Worm (Caenorhabditis elegans) whole organism, late embryonic: ENCODE measurements around the gene H34I24.2.
A peak's percentile ranks its signal among the peaks of the same experiment; 100 is the strongest.

Experiments used
- C08G9.2 ChIP-seq: sonication (generic microtip); optimal IDR thresholded peaks from 2 replicates; lab custom pipeline; 2016; ENCODE audit warnings: mild to moderate bottlenecking, missing genetic modification characterization, moderate library complexity, missing compliant biosample characterization
- C38D4.7 ChIP-seq: fragments of 200-800 bp; sonication (Bioruptor generic); optimal IDR thresholded peaks from 2 replicates; lab custom pipeline; 2018; ENCODE audit warnings: mild to moderate bottlenecking, missing genetic modification characterization, moderate library complexity, missing compliant biosample characterization
- F13H6.1 ChIP-seq: sonication (generic microtip); optimal IDR thresholded peaks from 2 replicates; lab custom pipeline; 2016; ENCODE audit warnings: missing genetic modification characterization, missing compliant biosample characterization
- K02D7.2 ChIP-seq: sonication (generic microtip); optimal IDR thresholded peaks from 2 replicates; lab custom pipeline; 2017; ENCODE audit warnings: mild to moderate bottlenecking, missing genetic modification characterization, missing compliant biosample characterization
- T23F11.4 ChIP-seq: fragments of 200-800 bp; sonication (Bioruptor generic); optimal IDR thresholded peaks from 2 replicates; lab custom pipeline; 2018; ENCODE audit warnings: mild to moderate bottlenecking, missing genetic modification characterization, missing compliant biosample characterization
- ahr-1 ChIP-seq: sonication (generic microtip); optimal IDR thresholded peaks from 2 replicates; lab custom pipeline; 2016; ENCODE audit warnings: missing genetic modification characterization, missing compliant biosample characterization
- ceh-18 ChIP-seq: sonication (generic microtip); optimal IDR thresholded peaks from 2 replicates; lab custom pipeline; 2016; ENCODE audit warnings: missing genetic modification characterization, missing compliant biosample characterization
- ceh-19 ChIP-seq: fragments of 200-800 bp; sonication (Bioruptor generic); optimal IDR thresholded peaks from 2 replicates; lab custom pipeline; 2018; ENCODE audit warnings: mild to moderate bottlenecking, missing genetic modification characterization, missing compliant biosample characterization
- ceh-31 ChIP-seq: sonication (generic microtip); optimal IDR thresholded peaks from 2 replicates; lab custom pipeline; 2016; ENCODE audit warnings: missing genetic modification characterization, missing compliant biosample characterization
- ceh-9 ChIP-seq: sonication (generic microtip); optimal IDR thresholded peaks from 2 replicates; lab custom pipeline; 2016; ENCODE audit warnings: mild to moderate bottlenecking, missing genetic modification characterization, inconsistent platforms, missing compliant biosample characterization
- che-1 ChIP-seq: sonication (generic microtip); optimal IDR thresholded peaks from 2 replicates; lab custom pipeline; 2016; ENCODE audit warnings: mild to moderate bottlenecking, missing genetic modification characterization, missing compliant biosample characterization
- elt-2 ChIP-seq: sonication (generic microtip); optimal IDR thresholded peaks from 2 replicates; lab custom pipeline; 2016; ENCODE audit warnings: missing genetic modification reagents, missing genetic modification characterization, missing compliant biosample characterization
- ets-4 ChIP-seq: sonication (generic microtip); optimal IDR thresholded peaks from 2 replicates; lab custom pipeline; 2016; ENCODE audit warnings: missing genetic modification characterization, missing compliant biosample characterization
- fax-1 ChIP-seq: sonication (generic microtip); optimal IDR thresholded peaks from 2 replicates; lab custom pipeline; 2016; ENCODE audit warnings: missing genotype, missing genetic modification characterization, missing compliant biosample characterization
- fkh-10 ChIP-seq: fragments of 150-350 bp; optimal IDR thresholded peaks from 2 replicates; lab custom pipeline; 2014; ENCODE audit warnings: missing biosample characterization, missing genetic modification reagents, missing genetic modification characterization
- fkh-6 ChIP-seq: sonication (generic microtip); optimal IDR thresholded peaks from 2 replicates; lab custom pipeline; 2016; ENCODE audit warnings: missing genetic modification characterization, missing compliant biosample characterization
- gmeb-2 ChIP-seq: sonication (generic microtip); optimal IDR thresholded peaks from 2 replicates; lab custom pipeline; 2016; ENCODE audit warnings: missing genetic modification characterization, inconsistent platforms, missing compliant biosample characterization
- hlh-13 ChIP-seq: fragments of 200-800 bp; sonication (Bioruptor generic); optimal IDR thresholded peaks from 2 replicates; lab custom pipeline; 2018; ENCODE audit warnings: mild to moderate bottlenecking, missing genetic modification characterization, missing compliant biosample characterization
- hlh-15 ChIP-seq: sonication (generic microtip); optimal IDR thresholded peaks from 2 replicates; lab custom pipeline; 2016; ENCODE audit warnings: missing genetic modification characterization, missing compliant biosample characterization
- hlh-30 ChIP-seq: sonication (generic microtip); optimal IDR thresholded peaks from 2 replicates; lab custom pipeline; 2017; ENCODE audit warnings: antibody characterized with exemption, missing genetic modification characterization, missing compliant biosample characterization; ENCODE audit not compliant: insufficient read depth
- hlh-6 ChIP-seq: sonication (generic microtip); optimal IDR thresholded peaks from 2 replicates; lab custom pipeline; 2016; ENCODE audit warnings: missing genotype, missing genetic modification characterization, missing compliant biosample characterization
- hlh-8 ChIP-seq: sonication (generic microtip); optimal IDR thresholded peaks from 2 replicates; lab custom pipeline; 2016; ENCODE audit warnings: missing genotype, missing genetic modification characterization, missing compliant biosample characterization
- lin-11 ChIP-seq: fragments of 200-800 bp; sonication (Bioruptor generic); optimal IDR thresholded peaks from 2 replicates; lab custom pipeline; 2018; ENCODE audit warnings: mild to moderate bottlenecking, missing genetic modification characterization, missing compliant biosample characterization
- madf-2 ChIP-seq: sonication (generic microtip); optimal IDR thresholded peaks from 2 replicates; lab custom pipeline; 2017; ENCODE audit warnings: missing genetic modification characterization, missing compliant biosample characterization
- nfya-1 ChIP-seq: sonication (generic microtip); optimal IDR thresholded peaks from 2 replicates; lab custom pipeline; 2017; ENCODE audit warnings: missing genetic modification characterization, mild to moderate bottlenecking, missing compliant biosample characterization, antibody characterized with exemption, moderate library complexity
- nhr-11 ChIP-seq: fragments of 150-350 bp; optimal IDR thresholded peaks from 2 replicates; lab custom pipeline; 2014; ENCODE audit warnings: missing biosample characterization, missing genetic modification characterization
- npax-4 ChIP-seq: sonication (generic microtip); optimal IDR thresholded peaks from 2 replicates; lab custom pipeline; 2016; ENCODE audit warnings: missing genetic modification characterization, missing compliant biosample characterization
- odd-2 ChIP-seq: sonication (generic microtip); optimal IDR thresholded peaks from 2 replicates; lab custom pipeline; 2017; ENCODE audit warnings: antibody characterized with exemption, mild to moderate bottlenecking, missing genetic modification characterization, missing compliant biosample characterization
- pat-9 ChIP-seq: fragments of 200-800 bp; sonication (Bioruptor generic); optimal IDR thresholded peaks from 2 replicates; lab custom pipeline; 2018; ENCODE audit warnings: mild to moderate bottlenecking, missing genetic modification characterization, moderate library complexity, missing compliant biosample characterization
- pax-1 ChIP-seq: fragments of 150-350 bp; optimal IDR thresholded peaks from 2 replicates; lab custom pipeline; 2014; ENCODE audit warnings: missing biosample characterization, missing genetic modification characterization
- pha-2 ChIP-seq: sonication (generic microtip); optimal IDR thresholded peaks from 2 replicates; lab custom pipeline; 2017; ENCODE audit warnings: mild to moderate bottlenecking, missing genetic modification characterization, missing compliant biosample characterization
- pha-4 ChIP-seq: fragments of 150-350 bp; optimal IDR thresholded peaks from 2 replicates; lab custom pipeline; 2018; ENCODE audit warnings: missing biosample characterization, missing genetic modification reagents, missing genetic modification characterization
- pqm-1 ChIP-seq: sonication (generic microtip); optimal IDR thresholded peaks from 2 replicates; lab custom pipeline; 2016; ENCODE audit warnings: missing genetic modification characterization, missing compliant biosample characterization
- pros-1 ChIP-seq: fragments of 150-350 bp; optimal IDR thresholded peaks from 2 replicates; lab custom pipeline; 2014; ENCODE audit warnings: missing biosample characterization, missing genetic modification reagents, missing genetic modification characterization
- ref-2 ChIP-seq: sonication (generic microtip); optimal IDR thresholded peaks from 2 replicates; lab custom pipeline; 2016; ENCODE audit warnings: missing genetic modification characterization, missing compliant biosample characterization
- rnt-1 ChIP-seq: sonication (generic microtip); optimal IDR thresholded peaks from 2 replicates; lab custom pipeline; 2016; ENCODE audit warnings: missing genetic modification characterization, missing compliant biosample characterization
- sox-4 ChIP-seq: sonication (generic microtip); optimal IDR thresholded peaks from 2 replicates; lab custom pipeline; 2017; ENCODE audit warnings: mild to moderate bottlenecking, missing genetic modification characterization, inconsistent platforms, missing compliant biosample characterization
- syd-9 ChIP-seq: sonication (generic microtip); optimal IDR thresholded peaks from 2 replicates; lab custom pipeline; 2016; ENCODE audit warnings: mild to moderate bottlenecking, missing genetic modification characterization, moderate library complexity, missing compliant biosample characterization
- tbx-2 ChIP-seq: sonication (generic microtip); optimal IDR thresholded peaks from 2 replicates; lab custom pipeline; 2016; ENCODE audit warnings: missing genetic modification characterization, missing compliant biosample characterization
- tbx-7 ChIP-seq: sonication (generic microtip); optimal IDR thresholded peaks from 2 replicates; lab custom pipeline; 2016; ENCODE audit warnings: missing genotype, missing genetic modification characterization, missing compliant biosample characterization
- unc-3 ChIP-seq, 2 experiments: fragments of 200-800 bp in 1 of 2; sonication (Bioruptor generic) in 1 of 2; sonication (generic microtip) in 1 of 2; conservative IDR thresholded peaks in 1 of 2; optimal IDR thresholded peaks in 1 of 2; 2 replicates each; pipeline versions ENCODE4 v1.3.6 to Lab custom; 2016 to 2022; ENCODE audit warnings: missing compliant biosample characterization in 2 of 2, missing genetic modification characterization in 2 of 2, missing genetic modification reagents in 1 of 2
- unc-86 ChIP-seq: sonication (generic microtip); optimal IDR thresholded peaks from 2 replicates; lab custom pipeline; 2016; ENCODE audit warnings: missing genetic modification characterization, missing compliant biosample characterization
- zip-5 ChIP-seq: sonication (generic microtip); optimal IDR thresholded peaks from 2 replicates; lab custom pipeline; 2016; ENCODE audit warnings: missing genetic modification characterization, missing compliant biosample characterization
- ztf-16 ChIP-seq: sonication (generic microtip); optimal IDR thresholded peaks from 2 replicates; lab custom pipeline; 2017; ENCODE audit warnings: missing genetic modification characterization, missing compliant biosample characterization

Gene H34I24.2

DNA sequence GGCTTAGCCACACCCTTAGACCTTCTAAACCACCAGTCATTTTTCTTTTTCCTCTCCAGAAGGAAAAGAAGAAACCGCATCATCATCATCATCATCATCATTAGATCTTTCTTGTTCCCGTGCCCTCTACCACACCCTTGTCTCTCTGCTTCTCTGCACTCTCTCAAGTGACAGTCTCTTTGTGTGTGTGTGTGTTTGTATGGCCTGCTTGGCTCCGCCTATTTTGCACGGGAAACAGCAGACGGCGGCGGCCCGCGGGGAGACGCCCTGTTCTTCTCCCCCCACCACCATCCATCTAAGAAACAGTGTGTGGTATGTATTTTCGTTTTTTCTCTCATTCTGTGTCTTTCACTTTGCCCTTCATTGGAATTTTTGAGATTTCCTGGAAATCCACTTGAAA is 30.0 kb downstream of the H34I24.2 start:
- TF ChIP-seq C38D4.7 (GFP tag; lab: Kevin White, UChicago), result no peak
- peak; percentile 29 for TF ChIP-seq hlh-30
- TF ChIP-seq fax-1, result no peak
- TF ChIP-seq odd-2, result no peak
- TF ChIP-seq pros-1 (tag; lab: Kevin White, UChicago), result no peak
- TF ChIP-seq sox-4 (tag; lab: Kevin White, UChicago), result no peak
- TF ChIP-seq tbx-2 (tag; lab: Kevin White, UChicago), result peak; percentile 39
- peak; percentile 69 for TF ChIP-seq ref-2
- no peak for TF ChIP-seq T23F11.4 (GFP tag; lab: Kevin White, UChicago)
- TF ChIP-seq unc-86 (tag; lab: Kevin White, UChicago), result no peak
- TF ChIP-seq ceh-31, result peak; percentile 28
- peak; percentile 60 for TF ChIP-seq rnt-1 (tag; lab: Kevin White, UChicago)
- TF ChIP-seq C08G9.2 (tag; lab: Kevin White, UChicago), result no peak
- TF ChIP-seq ceh-9 (tag; lab: Kevin White, UChicago), result no peak
- peak; percentile 41 for TF ChIP-seq nfya-1
- no peak for TF ChIP-seq pqm-1 (tag; lab: Kevin White, UChicago)
- no peak for TF ChIP-seq pat-9 (tag; lab: Kevin White, UChicago)
- no peak for TF ChIP-seq unc-3 (GFP tag; conservative IDR thresholded peaks at IDR 0.05; lab: Robert Waterston, UW)
- TF ChIP-seq unc-3 (tag; optimal IDR thresholded peaks at IDR 0.05; lab: Kevin White, UChicago), result no peak
- no peak for TF ChIP-seq ceh-18
- TF ChIP-seq lin-11 (tag; lab: Kevin White, UChicago), result no peak
- TF ChIP-seq npax-4, result no peak
- no peak for TF ChIP-seq hlh-15
- TF ChIP-seq hlh-13 (GFP tag; lab: Kevin White, UChicago), result no peak
- no peak for TF ChIP-seq hlh-8 (tag; lab: Kevin White, UChicago)
- no peak for TF ChIP-seq hlh-6 (tag; lab: Kevin White, UChicago)
- peak; percentile 34 for TF ChIP-seq F13H6.1 (tag; lab: Kevin White, UChicago)
- TF ChIP-seq tbx-7, result no peak
- no peak for TF ChIP-seq fkh-6
- TF ChIP-seq ets-4, result no peak
- no peak for TF ChIP-seq ceh-19
- no peak for TF ChIP-seq pax-1 (tag; lab: Kevin White, UChicago)

DNA sequence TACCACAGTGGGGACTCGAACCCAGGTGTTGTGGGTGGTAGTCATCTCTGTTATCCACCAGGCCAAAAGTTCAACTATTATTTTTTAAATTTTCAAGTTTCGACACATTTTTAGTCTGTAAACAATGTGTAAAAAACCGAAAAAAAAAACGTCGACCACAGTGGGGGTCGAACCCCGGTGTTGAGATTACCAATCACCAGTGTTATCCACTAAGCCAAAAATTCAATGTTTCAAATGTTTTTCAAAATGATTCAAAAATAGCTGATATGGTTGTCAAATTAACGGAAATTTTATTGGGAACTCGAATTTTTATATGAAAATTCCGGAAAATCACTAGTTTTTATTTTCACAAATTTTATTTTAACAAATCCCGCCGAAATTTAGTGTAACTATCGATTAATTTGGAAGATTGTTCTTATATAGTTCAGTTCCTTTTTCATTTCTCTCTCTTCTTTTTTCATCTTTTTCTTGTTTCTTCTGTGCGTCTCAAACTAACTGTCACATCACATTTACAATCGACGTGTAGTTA is 31.3 kb downstream of the H34I24.2 start:
- TF ChIP-seq madf-2 (no peak), hlh-6 (tag; lab: Kevin White, UChicago) (no peak), gmeb-2 (no peak), pha-2 (tag; lab: Kevin White, UChicago) (no peak), hlh-8 (tag; lab: Kevin White, UChicago) (no peak), syd-9 (tag; lab: Kevin White, UChicago) (no peak), C08G9.2 (tag; lab: Kevin White, UChicago) (no peak), ahr-1 (tag; lab: Kevin White, UChicago) (no peak), F13H6.1 (tag; lab: Kevin White, UChicago) (no peak), sox-4 (tag; lab: Kevin White, UChicago) (no peak), che-1 (tag; lab: Kevin White, UChicago) (no peak)

DNA sequence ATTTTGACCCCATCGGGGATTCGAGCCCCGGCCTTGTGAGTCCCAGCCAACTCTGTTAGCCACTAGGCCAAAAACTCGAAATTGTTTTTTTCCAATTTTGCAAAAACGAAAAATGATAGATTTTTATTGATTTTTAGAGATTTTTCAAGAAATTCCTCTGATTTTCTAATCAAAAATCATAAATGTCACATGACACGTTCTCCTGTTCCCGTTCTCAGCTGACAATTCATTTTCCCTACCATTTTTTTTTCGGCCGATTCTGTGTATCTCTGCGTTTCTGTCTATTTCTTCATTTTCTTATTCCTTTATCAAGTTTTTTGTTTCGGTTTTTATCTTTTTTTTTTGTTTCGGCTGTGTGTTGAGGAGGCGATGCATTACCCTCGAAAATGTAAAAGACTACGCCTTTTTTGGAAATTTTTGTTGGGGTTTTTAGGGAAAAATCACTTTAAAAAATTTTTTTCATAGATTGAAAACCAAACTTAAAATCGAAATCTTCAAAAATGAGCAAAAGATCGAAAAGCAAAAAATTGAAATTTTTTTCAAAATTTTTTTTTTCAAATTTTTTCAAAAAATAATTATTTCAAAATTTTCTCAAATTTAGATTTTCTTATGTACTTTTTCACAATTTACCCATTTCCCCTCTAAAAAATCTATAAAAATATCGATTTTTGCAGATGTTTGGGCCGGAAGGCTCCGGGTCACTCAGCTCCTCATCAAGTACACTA is 32.5 kb downstream of the H34I24.2 start, which contains the start of gene klf-1:
Gene klf-1, plus strand, starts transcription at position 675 of the 725 bp plus-strand sequence.
- no peak for TF ChIP-seq pha-4 (tag; lab: Kevin White, UChicago)
- no peak for TF ChIP-seq pax-1 (tag; lab: Kevin White, UChicago)
- TF ChIP-seq pqm-1 (tag; lab: Kevin White, UChicago), result no peak
- no peak for TF ChIP-seq hlh-8 (tag; lab: Kevin White, UChicago)
- no peak for TF ChIP-seq ztf-16 (tag; lab: Kevin White, UChicago)
- no peak for TF ChIP-seq fkh-10 (GFP tag; lab: Kevin White, UChicago)
- no peak for TF ChIP-seq elt-2
- no peak for TF ChIP-seq madf-2
- TF ChIP-seq nhr-11 (tag; lab: Kevin White, UChicago), result no peak
- TF ChIP-seq K02D7.2 (tag; lab: Kevin White, UChicago), result no peak
- no peak for TF ChIP-seq hlh-30
- no peak for TF ChIP-seq T23F11.4 (GFP tag; lab: Kevin White, UChicago)
- no peak for TF ChIP-seq C38D4.7 (GFP tag; lab: Kevin White, UChicago)
- no peak for TF ChIP-seq zip-5 (tag; lab: Kevin White, UChicago)
- TF ChIP-seq ets-4, result no peak
- TF ChIP-seq ceh-19, result no peak
- TF ChIP-seq unc-3 (GFP tag; conservative IDR thresholded peaks at IDR 0.05; lab: Robert Waterston, UW), result no peak
- no peak for TF ChIP-seq unc-3 (tag; optimal IDR thresholded peaks at IDR 0.05; lab: Kevin White, UChicago)
- TF ChIP-seq ceh-9 (tag; lab: Kevin White, UChicago), result no peak
- no peak for TF ChIP-seq pat-9 (tag; lab: Kevin White, UChicago)
